Worm (Caenorhabditis elegans) whole organism, late embryonic: ENCODE measurements around the gene trx-1.

ENCODE experiments used
- C08G9.2 ChIP-seq: sonication (generic microtip); optimal IDR thresholded peaks from 2 replicates; lab custom pipeline; 2016; ENCODE audit warnings: mild to moderate bottlenecking, missing genetic modification characterization, moderate library complexity, missing compliant biosample characterization
- ceh-45 ChIP-seq: fragments of 200-800 bp; sonication (Bioruptor generic); IDR thresholded peaks from 2 replicates; pipeline ENCODE4 v1.3.6; 2022; ENCODE audit warnings: missing genetic modification reagents, missing genetic modification characterization, missing compliant biosample characterization
- dve-1 ChIP-seq: sonication (generic microtip); optimal IDR thresholded peaks from 2 replicates; lab custom pipeline; 2017; ENCODE audit warnings: antibody characterized with exemption, mild to moderate bottlenecking, missing genetic modification characterization, missing compliant biosample characterization
- lim-6 ChIP-seq: sonication (generic microtip); optimal IDR thresholded peaks from 2 replicates; lab custom pipeline; 2016; ENCODE audit warnings: missing genetic modification characterization, missing compliant biosample characterization
- lin-11 ChIP-seq: fragments of 200-800 bp; sonication (Bioruptor generic); optimal IDR thresholded peaks from 2 replicates; lab custom pipeline; 2018; ENCODE audit warnings: mild to moderate bottlenecking, missing genetic modification characterization, missing compliant biosample characterization
- madf-2 ChIP-seq: sonication (generic microtip); optimal IDR thresholded peaks from 2 replicates; lab custom pipeline; 2017; ENCODE audit warnings: missing genetic modification characterization, missing compliant biosample characterization
- nhr-11 ChIP-seq: fragments of 150-350 bp; optimal IDR thresholded peaks from 2 replicates; lab custom pipeline; 2014; ENCODE audit warnings: missing biosample characterization, missing genetic modification characterization
- odd-2 ChIP-seq: sonication (generic microtip); optimal IDR thresholded peaks from 2 replicates; lab custom pipeline; 2017; ENCODE audit warnings: antibody characterized with exemption, mild to moderate bottlenecking, missing genetic modification characterization, missing compliant biosample characterization
- pha-4 ChIP-seq: fragments of 150-350 bp; optimal IDR thresholded peaks from 2 replicates; lab custom pipeline; 2018; ENCODE audit warnings: missing biosample characterization, missing genetic modification reagents, missing genetic modification characterization
- rnt-1 ChIP-seq: sonication (generic microtip); optimal IDR thresholded peaks from 2 replicates; lab custom pipeline; 2016; ENCODE audit warnings: missing genetic modification characterization, missing compliant biosample characterization
- sox-4 ChIP-seq: sonication (generic microtip); optimal IDR thresholded peaks from 2 replicates; lab custom pipeline; 2017; ENCODE audit warnings: mild to moderate bottlenecking, missing genetic modification characterization, inconsistent platforms, missing compliant biosample characterization
- unc-3 ChIP-seq, 2 experiments: fragments of 200-800 bp in 1 of 2; sonication (Bioruptor generic) in 1 of 2; sonication (generic microtip) in 1 of 2; conservative IDR thresholded peaks in 1 of 2; optimal IDR thresholded peaks in 1 of 2; 2 replicates each; pipeline versions ENCODE4 v1.3.6 to Lab custom; 2016 to 2022; ENCODE audit warnings: missing compliant biosample characterization in 2 of 2, missing genetic modification characterization in 2 of 2, missing genetic modification reagents in 1 of 2
- unc-86 ChIP-seq: sonication (generic microtip); optimal IDR thresholded peaks from 2 replicates; lab custom pipeline; 2016; ENCODE audit warnings: missing genetic modification characterization, missing compliant biosample characterization

- TF ChIP-seq pha-4 (no peak), nhr-11 (no peak), lim-6 (tag; lab: Kevin White, UChicago) (no peak), sox-4 (no peak), odd-2 (no peak), ceh-45 (GFP tag; lab: Robert Waterston, UW) (no peak), C08G9.2 (tag; lab: Kevin White, UChicago) (no peak), unc-3 (GFP tag; conservative IDR thresholded peaks at IDR 0.05; lab: Robert Waterston, UW) (no peak), unc-3 (tag; optimal IDR thresholded peaks at IDR 0.05; lab: Kevin White, UChicago) (no peak), madf-2 (no peak), lin-11 (tag; lab: Kevin White, UChicago) (no peak), dve-1 (no peak), rnt-1 (tag; lab: Kevin White, UChicago) (no peak), unc-86 (tag; lab: Kevin White, UChicago) (no peak)
These were observed 49.8 kb upstream of the trx-1 start for ce11 chrII:7803174-7803573.
